Fruit fly (Drosophila melanogaster) whole organism, embryonic: Measurements from ENCODE around the gene raw.
A peak's percentile ranks its signal among the peaks of the same experiment; 100 is the strongest.

Experiments
- Ada2b ChIP-seq: fragments of 200-800 bp; sonication (Bioruptor generic); IDR thresholded peaks from 2 replicates; pipeline ENCODE4 v1.3.6; 2022; ENCODE audit warnings: missing biosample characterization, missing genetic modification characterization
- B-H2 ChIP-seq: fragments of 200-800 bp; sonication (Bioruptor generic); optimal IDR thresholded peaks from 2 replicates; lab custom pipeline; 2018; ENCODE audit warnings: missing biosample characterization, mild to moderate bottlenecking, missing genetic modification characterization
- CG10431 ChIP-seq: fragments of 200-800 bp; sonication (Bioruptor generic); optimal IDR thresholded peaks from 3 replicates; lab custom pipeline; 2018; ENCODE audit warnings: missing biosample characterization, mild to moderate bottlenecking, missing genetic modification characterization
- CG10462 ChIP-seq: fragments of 200-800 bp; sonication (Bioruptor generic); optimal IDR thresholded peaks from 2 replicates; lab custom pipeline; 2016; ENCODE audit warnings: missing biosample characterization, missing genetic modification characterization
- CG11085 ChIP-seq: fragments of 200-800 bp; sonication (Bioruptor generic); IDR thresholded peaks from 2 replicates; pipeline ENCODE4 v1.3.6; 2022; ENCODE audit warnings: missing biosample characterization, missing genetic modification characterization
- CG11504 ChIP-seq: fragments of 200-800 bp; sonication (Bioruptor generic); optimal IDR thresholded peaks from 3 replicates; lab custom pipeline; 2019; ENCODE audit warnings: missing biosample characterization, mild to moderate bottlenecking, missing genetic modification characterization, moderate library complexity
- CG12071 ChIP-seq: fragments of 200-800 bp; sonication (Bioruptor generic); optimal IDR thresholded peaks from 3 replicates; lab custom pipeline; 2018; ENCODE audit warnings: missing biosample characterization, mild to moderate bottlenecking, missing genetic modification characterization
- CG12299 ChIP-seq: fragments of 200-800 bp; sonication (Bioruptor generic); optimal IDR thresholded peaks from 2 replicates; lab custom pipeline; 2018; ENCODE audit warnings: missing biosample characterization, mild to moderate bottlenecking, missing genetic modification characterization
- CG1233 ChIP-seq: fragments of 200-800 bp; sonication (Bioruptor generic); optimal IDR thresholded peaks from 4 replicates; lab custom pipeline; 2018; ENCODE audit warnings: missing biosample characterization, mild to moderate bottlenecking, missing genetic modification characterization
- CG13296 ChIP-seq: fragments of 200-800 bp; sonication (Bioruptor generic); optimal IDR thresholded peaks from 3 replicates; lab custom pipeline; 2018; ENCODE audit warnings: missing biosample characterization, mild to moderate bottlenecking, missing genetic modification characterization
- CG14667 ChIP-seq: fragments of 200-800 bp; sonication (Bioruptor generic); IDR thresholded peaks from 2 replicates; pipeline ENCODE4 v1.3.6; 2022; ENCODE audit warnings: missing biosample characterization, missing genetic modification characterization
- CG14710 ChIP-seq: fragments of 200-800 bp; sonication (Bioruptor generic); optimal IDR thresholded peaks from 3 replicates; lab custom pipeline; 2019; ENCODE audit warnings: missing biosample characterization, mild to moderate bottlenecking, missing genetic modification characterization, moderate library complexity
- CG15011 ChIP-seq: fragments of 200-800 bp; sonication (Bioruptor generic); optimal IDR thresholded peaks from 3 replicates; lab custom pipeline; 2018; ENCODE audit warnings: missing biosample characterization, mild to moderate bottlenecking, missing genetic modification characterization
- CG18011 ChIP-seq: fragments of 200-800 bp; sonication (Bioruptor generic); optimal IDR thresholded peaks from 2 replicates; lab custom pipeline; 2017; ENCODE audit warnings: missing biosample characterization, missing genetic modification characterization, mild to moderate bottlenecking, moderate library complexity, missing genotype
- CG2202 ChIP-seq: fragments of 200-800 bp; sonication (Bioruptor generic); optimal IDR thresholded peaks from 2 replicates; lab custom pipeline; 2018; ENCODE audit warnings: missing biosample characterization, mild to moderate bottlenecking, missing genetic modification characterization
- CG32532 ChIP-seq: fragments of 200-800 bp; sonication (Bioruptor generic); IDR thresholded peaks from 2 replicates; pipeline ENCODE4 v1.3.6; 2022; ENCODE audit warnings: missing biosample characterization, missing genetic modification characterization
- CG34224 ChIP-seq: fragments of 200-800 bp; sonication (Bioruptor generic); IDR thresholded peaks from 3 replicates; pipeline ENCODE4 v1.3.6; 2022; ENCODE audit warnings: missing biosample characterization, missing genetic modification characterization; ENCODE audit not compliant: partially characterized antibody
- CG4328 ChIP-seq: fragments of 200-800 bp; sonication (Bioruptor generic); optimal IDR thresholded peaks from 3 replicates; lab custom pipeline; 2017; ENCODE audit warnings: missing biosample characterization, missing genetic modification reagents, missing genetic modification characterization
- CG4404 ChIP-seq: fragments of 200-800 bp; sonication (Bioruptor generic); IDR thresholded peaks from 2 replicates; pipeline ENCODE4 v1.3.6; 2022; ENCODE audit warnings: missing biosample characterization, missing genetic modification characterization
- CG7839 ChIP-seq: fragments of 200-800 bp; sonication (Bioruptor generic); optimal IDR thresholded peaks from 3 replicates; lab custom pipeline; 2018; ENCODE audit warnings: missing biosample characterization, mild to moderate bottlenecking, missing genetic modification characterization, moderate library complexity
- CG7928 ChIP-seq: fragments of 200-800 bp; sonication (Bioruptor generic); optimal IDR thresholded peaks from 2 replicates; lab custom pipeline; 2017; ENCODE audit warnings: missing biosample characterization, mild to moderate bottlenecking, missing genetic modification characterization
- CG8388 ChIP-seq: fragments of 200-800 bp; sonication (Bioruptor generic); optimal IDR thresholded peaks from 2 replicates; lab custom pipeline; 2019; ENCODE audit warnings: missing biosample characterization, mild to moderate bottlenecking, missing genetic modification characterization, moderate library complexity
- CG8924 ChIP-seq: fragments of 200-800 bp; optimal IDR thresholded peaks from 3 replicates; lab custom pipeline; 2019; ENCODE audit warnings: missing biosample characterization, mild to moderate bottlenecking, missing genetic modification characterization, moderate library complexity
- CG8944 ChIP-seq: fragments of 200-800 bp; sonication (Bioruptor generic); optimal IDR thresholded peaks from 3 replicates; lab custom pipeline; 2016; ENCODE audit warnings: missing biosample characterization, missing genetic modification characterization
- Fer1 ChIP-seq: fragments of 200-800 bp; sonication (Bioruptor generic); optimal IDR thresholded peaks from 2 replicates; lab custom pipeline; 2017; ENCODE audit warnings: missing biosample characterization, mild to moderate bottlenecking, missing genetic modification characterization
- HLH4C ChIP-seq: fragments of 200-800 bp; sonication (Bioruptor generic); IDR thresholded peaks from 3 replicates; pipeline ENCODE4 v1.3.6; 2022; ENCODE audit warnings: missing biosample characterization, missing genetic modification characterization; ENCODE audit not compliant: partially characterized antibody
- HLH54F ChIP-seq: fragments of 200-800 bp; sonication (Bioruptor generic); optimal IDR thresholded peaks from 3 replicates; lab custom pipeline; 2016; ENCODE audit warnings: missing biosample characterization, missing genetic modification characterization
- Mrtf ChIP-seq: fragments of 200-800 bp; sonication (Bioruptor generic); IDR thresholded peaks from 3 replicates; pipeline ENCODE4 v1.3.6; 2022; ENCODE audit warnings: missing biosample characterization, missing genetic modification characterization
- NfI ChIP-seq: fragments of 200-800 bp; sonication (Bioruptor generic); optimal IDR thresholded peaks from 3 replicates; lab custom pipeline; 2018; ENCODE audit warnings: missing biosample characterization, mild to moderate bottlenecking, missing genetic modification characterization, moderate library complexity
- Pdp1 ChIP-seq, 2 experiments: fragments of 200-800 bp; sonication (Bioruptor generic); optimal IDR thresholded peaks; 3 replicates each; lab custom pipeline; 2016; ENCODE audit warnings: missing biosample characterization in 2 of 2, missing genetic modification characterization in 2 of 2, mild to moderate bottlenecking in 1 of 2, moderate library complexity in 1 of 2
- Sox100B ChIP-seq: fragments of 200-800 bp; sonication (Bioruptor generic); optimal IDR thresholded peaks from 3 replicates; lab custom pipeline; 2018; ENCODE audit warnings: missing biosample characterization, mild to moderate bottlenecking, missing genetic modification characterization
- bsh ChIP-seq, 2 experiments: fragments of 200-800 bp; sonication (Bioruptor generic); optimal IDR thresholded peaks; 2 replicates each; lab custom pipeline; 2017 to 2018; ENCODE audit warnings: mild to moderate bottlenecking in 2 of 2, missing biosample characterization in 2 of 2, missing genetic modification characterization in 2 of 2, moderate library complexity in 1 of 2
- caup ChIP-seq: fragments of 200-800 bp; sonication (Bioruptor generic); optimal IDR thresholded peaks from 3 replicates; lab custom pipeline; 2017; ENCODE audit warnings: missing biosample characterization, mild to moderate bottlenecking, missing genetic modification characterization, moderate library complexity; ENCODE audit not compliant: severe bottlenecking
- chn ChIP-seq: fragments of 200-800 bp; sonication (Bioruptor generic); optimal IDR thresholded peaks from 2 replicates; lab custom pipeline; 2016; ENCODE audit warnings: missing biosample characterization, missing genetic modification characterization
- esg ChIP-seq: fragments of 200-800 bp; sonication (Bioruptor generic); conservative IDR thresholded peaks from 2 replicates; pipeline ENCODE4 v1.3.6; 2022; ENCODE audit warnings: missing biosample characterization, missing genetic modification characterization
- exex ChIP-seq: fragments of 200-800 bp; sonication (Bioruptor generic); optimal IDR thresholded peaks from 4 replicates; lab custom pipeline; 2018; ENCODE audit warnings: missing biosample characterization, mild to moderate bottlenecking, missing genetic modification characterization, moderate library complexity
- gsb ChIP-seq: fragments of 200-800 bp; sonication (Bioruptor generic); IDR thresholded peaks from 2 replicates; pipeline ENCODE4 v1.3.6; 2022; ENCODE audit warnings: missing biosample characterization, missing genetic modification characterization
- gsb-n ChIP-seq: fragments of 200-800 bp; sonication (Bioruptor generic); optimal IDR thresholded peaks from 3 replicates; lab custom pipeline; 2018; ENCODE audit warnings: missing biosample characterization, mild to moderate bottlenecking, missing genetic modification characterization
- kah ChIP-seq: fragments of 200-800 bp; sonication (Bioruptor generic); optimal IDR thresholded peaks from 2 replicates; lab custom pipeline; 2018; ENCODE audit warnings: missing biosample characterization, mild to moderate bottlenecking, missing genetic modification characterization
- nmo ChIP-seq: fragments of 200-800 bp; sonication (Bioruptor generic); optimal IDR thresholded peaks from 2 replicates; lab custom pipeline; 2018; ENCODE audit warnings: missing biosample characterization, mild to moderate bottlenecking, missing genetic modification characterization, moderate library complexity
- p53 ChIP-seq: fragments of 200-800 bp; sonication (Bioruptor generic); optimal IDR thresholded peaks from 2 replicates; lab custom pipeline; 2016; ENCODE audit warnings: missing biosample characterization, missing genetic modification characterization
- pfk ChIP-seq: fragments of 200-800 bp; sonication (Bioruptor generic); optimal IDR thresholded peaks from 2 replicates; lab custom pipeline; 2018; ENCODE audit warnings: missing biosample characterization, mild to moderate bottlenecking, missing genetic modification characterization, moderate library complexity
- phol ChIP-seq: fragments of 200-800 bp; sonication (Bioruptor generic); optimal IDR thresholded peaks from 3 replicates; lab custom pipeline; 2018; ENCODE audit warnings: missing biosample characterization, mild to moderate bottlenecking, missing genetic modification characterization, moderate library complexity
- pros ChIP-seq: fragments of 200-800 bp; sonication (Bioruptor generic); optimal IDR thresholded peaks from 3 replicates; lab custom pipeline; 2019; ENCODE audit warnings: missing biosample characterization, mild to moderate bottlenecking, missing genetic modification characterization, moderate library complexity
- sens ChIP-seq: fragments of 200-800 bp; sonication (Bioruptor generic); peaks from one replicate; lab custom pipeline; 2016; ENCODE audit warnings: missing biosample characterization, missing genetic modification characterization
- sim ChIP-seq: fragments of 200-800 bp; sonication (Bioruptor generic); IDR thresholded peaks from 2 replicates; pipeline ENCODE4 v1.3.6; 2022; ENCODE audit warnings: missing biosample characterization, missing genetic modification characterization
- sug ChIP-seq: fragments of 200-800 bp; optimal IDR thresholded peaks from 2 replicates; lab custom pipeline; 2019; ENCODE audit warnings: missing biosample characterization, mild to moderate bottlenecking, missing genetic modification characterization, moderate library complexity
- unc-4 ChIP-seq: fragments of 200-800 bp; sonication (Bioruptor generic); IDR thresholded peaks from 2 replicates; pipeline ENCODE4 v1.3.6; 2022; ENCODE audit warnings: missing biosample characterization, missing genetic modification characterization; ENCODE audit not compliant: partially characterized antibody
- unpg ChIP-seq: fragments of 200-800 bp; sonication (Bioruptor generic); optimal IDR thresholded peaks from 3 replicates; lab custom pipeline; 2018; ENCODE audit warnings: missing biosample characterization, mild to moderate bottlenecking, missing genetic modification characterization, moderate library complexity

Gene raw

dm6 chr2L:8699895-8700314, 40.6 kb downstream of the raw start (continued):
- no peak for TF ChIP-seq p53 (GFP tag; lab: Kevin White, UChicago)
- TF ChIP-seq Mrtf (GFP tag; lab: Robert Waterston, UW): no peak
- peak; percentile 50 for TF ChIP-seq CG15011
- peak; percentile 71 for TF ChIP-seq CG8924
- TF ChIP-seq CG32532 (GFP tag; lab: Robert Waterston, UW): peak; percentile 42; the same call in 1 of the 2 replicates
- no peak for TF ChIP-seq CG34224 (GFP tag; lab: Robert Waterston, UW)
- no peak for TF ChIP-seq CG8944 (GFP tag; lab: Kevin White, UChicago)
- peak in 1 of 2 experiments; percentile 57 for TF ChIP-seq Pdp1 (GFP tag; optimal IDR thresholded peaks at IDR 0.05; lab: Kevin White, UChicago)
- TF ChIP-seq unc-4 (GFP tag; lab: Robert Waterston, UW): no peak
- TF ChIP-seq CG2202 (tag; lab: Kevin White, UChicago): peak; percentile 64
- peak; percentile 58 for TF ChIP-seq pfk (GFP tag; lab: Kevin White, UChicago)
- no peak for TF ChIP-seq Ada2b (GFP tag; lab: Robert Waterston, UW)
- peak; percentile 87 for TF ChIP-seq sens (GFP tag; lab: Kevin White, UChicago)
- no peak for TF ChIP-seq HLH54F (GFP tag; lab: Kevin White, UChicago)
- peak; percentile 96 for TF ChIP-seq exex (tag; lab: Kevin White, UChicago)
- TF ChIP-seq CG10431: peak; percentile 61
- TF ChIP-seq CG11085 (GFP tag; lab: Robert Waterston, UW): no peak
- no peak for TF ChIP-seq CG7928 (GFP tag; lab: Kevin White, UChicago)
- peak; percentile 74 for TF ChIP-seq CG13296 (GFP tag; lab: Kevin White, UChicago)
- peak; percentile 41 for TF ChIP-seq NfI
- TF ChIP-seq chn (GFP tag; lab: Kevin White, UChicago): no peak
- no peak for TF ChIP-seq nmo (GFP tag; lab: Kevin White, UChicago)
- TF ChIP-seq CG4404 (GFP tag; lab: Robert Waterston, UW): no peak
- TF ChIP-seq CG11504 (tag; lab: Kevin White, UChicago): peak; percentile 47
- peak; percentile 40 for TF ChIP-seq CG8388 (GFP tag; lab: Kevin White, UChicago)
- peak; percentile 61 for TF ChIP-seq unpg
- TF ChIP-seq CG14710 (tag; lab: Kevin White, UChicago): peak; percentile 13
- TF ChIP-seq Sox100B (GFP tag; lab: Kevin White, UChicago): peak; percentile 37
- no peak for TF ChIP-seq CG10462 (GFP tag; lab: Kevin White, UChicago)
- peak; percentile 55 for TF ChIP-seq caup (GFP tag; lab: Kevin White, UChicago)
- TF ChIP-seq sug (tag; lab: Kevin White, UChicago): peak; percentile 93
- TF ChIP-seq CG4328: peak; percentile 52
- TF ChIP-seq pros: no peak
- TF ChIP-seq CG1233 (GFP tag; lab: Kevin White, UChicago): peak; percentile 24
- no peak for TF ChIP-seq sim (GFP tag; lab: Robert Waterston, UW)
- peak in 1 of 2 experiments; percentile 60 for TF ChIP-seq bsh (GFP tag; optimal IDR thresholded peaks at IDR 0.05; lab: Kevin White, UChicago)
- TF ChIP-seq CG7839: peak; percentile 2
- TF ChIP-seq CG12299 (tag; lab: Kevin White, UChicago): peak; percentile 70
- TF ChIP-seq phol (tag; lab: Kevin White, UChicago): no peak
- no peak for TF ChIP-seq CG14667
- TF ChIP-seq CG18011 (GFP tag; lab: Kevin White, UChicago): peak; percentile 24
- TF ChIP-seq B-H2 (GFP tag; lab: Kevin White, UChicago): peak; percentile 63
- TF ChIP-seq gsb (GFP tag; lab: Robert Waterston, UW): no peak
- peak; percentile 72 for TF ChIP-seq gsb-n (tag; lab: Kevin White, UChicago)
- TF ChIP-seq Fer1 (GFP tag; lab: Kevin White, UChicago): peak; percentile 79
- TF ChIP-seq HLH4C (GFP tag; lab: Robert Waterston, UW): no peak
- peak; percentile 80 for TF ChIP-seq CG12071
- TF ChIP-seq esg (GFP tag; lab: Robert Waterston, UW): no peak
- peak; percentile 18 for TF ChIP-seq kah (GFP tag; lab: Kevin White, UChicago)
